Fruit fly (Drosophila melanogaster): Measurements from ENCODE around the gene CG4686.

Gene CG4686

dm6 chr3R:19904865-19905373, 40.6 kb downstream of the CG4686 start, which contains the start of the genes Surf6 and RhoGAP92B (continued):
- TF ChIP-seq CG10959 (GFP tag; IDR thresholded peaks at IDR 0.05) (no peak), C15 (GFP tag; IDR thresholded peaks at IDR 0.05) (no peak)

dm6 chr3R:19905932-19906439, 41.7 kb downstream of the CG4686 start:
- TF ChIP-seq ems (GFP tag; optimal IDR thresholded peaks at IDR 0.05) = peak; percentile 79
- TF ChIP-seq Bdp1 (GFP tag; optimal IDR thresholded peaks at IDR 0.05) = peak; percentile 61
- peak; percentile 67 for TF ChIP-seq CG11723 (GFP tag; optimal IDR thresholded peaks at IDR 0.05)
- peak; percentile 64 for TF ChIP-seq ranshi (GFP tag; IDR thresholded peaks at IDR 0.05)
- TF ChIP-seq CG12219 (GFP tag; optimal IDR thresholded peaks at IDR 0.05) = peak; percentile 78
- TF ChIP-seq CG11085 (GFP tag; IDR thresholded peaks at IDR 0.05) = no peak
- TF ChIP-seq CG7963 (GFP tag; IDR thresholded peaks at IDR 0.05; ENCODE audit: partially characterized antibody) = no peak
- peak; percentile 76 for TF ChIP-seq lbe (GFP tag; optimal IDR thresholded peaks at IDR 0.05)
- TF ChIP-seq CG8281 (tag; optimal IDR thresholded peaks at IDR 0.05) = peak; percentile 46
- TF ChIP-seq Hr51 (GFP tag; optimal IDR thresholded peaks at IDR 0.05) = peak; percentile 72 to 85
- no peak for TF ChIP-seq amos (GFP tag; IDR thresholded peaks at IDR 0.05; ENCODE audit: partially characterized antibody)
- peak; percentile 83 for TF ChIP-seq Aef1 (GFP tag; IDR thresholded peaks at IDR 0.05)
- peak; percentile 71 for TF ChIP-seq Myb (GFP tag; optimal IDR thresholded peaks at IDR 0.05)
- peak; percentile 63 for TF ChIP-seq Nf-YA (GFP tag; IDR thresholded peaks at IDR 0.05)
- TF ChIP-seq CG15073 (GFP tag; optimal IDR thresholded peaks at IDR 0.05) = no peak
- no peak for TF ChIP-seq hth (optimal IDR thresholded peaks at IDR 0.05)
- peak in 1 of 2 experiments; percentile 41 for TF ChIP-seq crp (GFP tag; optimal IDR thresholded peaks at IDR 0.05)
- TF ChIP-seq Bteb2 (GFP tag; optimal IDR thresholded peaks at IDR 0.05) = peak; percentile 68
- peak; percentile 88 for TF ChIP-seq Dbx (GFP tag; IDR thresholded peaks at IDR 0.05)
- peak; percentile 77 for TF ChIP-seq esg (GFP tag; conservative IDR thresholded peaks at IDR 0.05)
- TF ChIP-seq slp2 (GFP tag; optimal IDR thresholded peaks at IDR 0.05) = peak; percentile 48
- TF ChIP-seq Ssrp (tag; optimal IDR thresholded peaks at IDR 0.05) = peak; percentile 64
- peak; percentile 46 for TF ChIP-seq disco-r (GFP tag; optimal IDR thresholded peaks at IDR 0.05)
- peak; percentile 57; the same call in 1 of the 2 replicates for TF ChIP-seq peb (GFP tag; IDR thresholded peaks at IDR 0.05)
- peak; percentile 55 for TF ChIP-seq Sox100B (GFP tag; optimal IDR thresholded peaks at IDR 0.05)
- peak; percentile 87 for TF ChIP-seq Xbp1 (GFP tag; optimal IDR thresholded peaks at IDR 0.05)
- peak; percentile 85 for TF ChIP-seq ind (GFP tag; optimal IDR thresholded peaks at IDR 0.05)
- peak; percentile 67 for TF ChIP-seq CG18011 (GFP tag; optimal IDR thresholded peaks at IDR 0.05)
- no peak for TF ChIP-seq CG10565 (GFP tag; optimal IDR thresholded peaks at IDR 0.05)
- no peak for TF ChIP-seq wek (GFP tag; optimal IDR thresholded peaks at IDR 0.05)
- TF ChIP-seq ssp (GFP tag; IDR thresholded peaks at IDR 0.05) = peak; percentile 52
- peak; percentile 48 for TF ChIP-seq nerfin-1 (tag; optimal IDR thresholded peaks at IDR 0.05)
- TF ChIP-seq run (tag; optimal IDR thresholded peaks at IDR 0.05) = no peak
- peak; percentile 68 for TF ChIP-seq CG9727 (GFP tag; optimal IDR thresholded peaks at IDR 0.05)
- TF ChIP-seq mld (GFP tag; IDR thresholded peaks at IDR 0.05; ENCODE audit: partially characterized antibody) = no peak
- peak; percentile 73 for TF ChIP-seq CG3847 (GFP tag; IDR thresholded peaks at IDR 0.05)
- TF ChIP-seq CG11696 (GFP tag; IDR thresholded peaks at IDR 0.05) = peak; percentile 52; the same call in 1 of the 2 replicates
- TF ChIP-seq crc (GFP tag; optimal IDR thresholded peaks at IDR 0.05) = peak; percentile 64
- peak; percentile 53; the same call in 1 of the 2 replicates for TF ChIP-seq ham (GFP tag; IDR thresholded peaks at IDR 0.05)
- TF ChIP-seq CG12744 (GFP tag; optimal IDR thresholded peaks at IDR 0.05) = peak; percentile 75
- peak; percentile 28 for TF ChIP-seq CG2202 (tag; optimal IDR thresholded peaks at IDR 0.05)
- peak; percentile 63 for TF ChIP-seq pb (GFP tag; optimal IDR thresholded peaks at IDR 0.05)
- TF ChIP-seq Hsf (GFP tag; optimal IDR thresholded peaks at IDR 0.05) = peak; percentile 81
- peak; percentile 92 for TF ChIP-seq lab (GFP tag; optimal IDR thresholded peaks at IDR 0.05)
- TF ChIP-seq btn (GFP tag; optimal IDR thresholded peaks at IDR 0.05) = no peak
- TF ChIP-seq CG5953 (GFP tag; IDR thresholded peaks at IDR 0.05) = peak; percentile 41; the same call in 1 of the 2 replicates

Measured in whole organism, embryonic.